Worm (Caenorhabditis elegans): ENCODE measurements around the gene aqp-4.

The aqp-4 gene

DNA sequence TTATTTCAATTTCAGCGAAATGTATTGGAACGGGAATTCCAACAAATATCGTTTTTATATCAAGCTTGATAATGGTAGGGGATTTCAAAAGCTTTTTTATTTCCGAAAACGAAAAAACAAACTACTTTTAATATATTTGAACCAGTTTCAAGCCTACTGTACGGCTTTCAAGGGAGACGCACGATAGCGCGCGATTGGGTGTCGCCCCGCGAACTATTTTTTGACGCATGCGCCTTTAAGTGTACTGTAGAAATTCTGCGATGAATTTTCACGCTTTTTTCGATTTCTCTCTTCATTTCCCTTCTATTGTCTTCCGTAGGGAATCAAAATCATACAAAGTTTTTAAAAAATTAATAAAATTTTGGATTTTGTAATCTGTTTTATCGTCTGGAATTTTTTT, 33.8 kb upstream of the aqp-4 start:
- no peak for TF ChIP-seq ces-1 (GFP tag; optimal IDR thresholded peaks at IDR 0.05)
- TF ChIP-seq drap-1 (GFP tag; optimal IDR thresholded peaks at IDR 0.05): no peak
- TF ChIP-seq nhr-237 (tag; optimal IDR thresholded peaks at IDR 0.05): no peak
- no peak for TF ChIP-seq bed-3 (GFP tag; optimal IDR thresholded peaks at IDR 0.05)
- TF ChIP-seq snpc-4 (tag; optimal IDR thresholded peaks at IDR 0.05): no peak
- no peak for TF ChIP-seq mls-2 (tag; optimal IDR thresholded peaks at IDR 0.05)
- no peak for TF ChIP-seq ceh-83 (GFP tag; optimal IDR thresholded peaks at IDR 0.05)
- TF ChIP-seq nhr-12 (tag; optimal IDR thresholded peaks at IDR 0.05): no peak

ce11 chrV:9704399-9704798, 33.0 kb upstream of the aqp-4 start:
- TF ChIP-seq unc-39 (tag; optimal IDR thresholded peaks at IDR 0.05): no peak
- peak; percentile 11 for TF ChIP-seq mep-1 (tag; optimal IDR thresholded peaks at IDR 0.05)
- TF ChIP-seq lin-13 (tag; optimal IDR thresholded peaks at IDR 0.05): no peak
- TF ChIP-seq M03D4.4 (tag; optimal IDR thresholded peaks at IDR 0.05): no peak
- TF ChIP-seq snpc-4 (tag; optimal IDR thresholded peaks at IDR 0.05): no peak
- TF ChIP-seq lin-32 (GFP tag; optimal IDR thresholded peaks at IDR 0.05): no peak
- TF ChIP-seq flh-1 (GFP tag; optimal IDR thresholded peaks at IDR 0.05): no peak
- no peak for TF ChIP-seq sptf-1 (tag; optimal IDR thresholded peaks at IDR 0.05)
- TF ChIP-seq unc-62 (GFP tag; optimal IDR thresholded peaks at IDR 0.05): no peak
- no peak for TF ChIP-seq blmp-1 (tag; optimal IDR thresholded peaks at IDR 0.05)
- TF ChIP-seq mab-5 (tag; optimal IDR thresholded peaks at IDR 0.05): no peak
- TF ChIP-seq nhr-28 (tag; optimal IDR thresholded peaks at IDR 0.05): no peak
- TF ChIP-seq lsy-2 (tag; optimal IDR thresholded peaks at IDR 0.05): peak; percentile 3
- TF ChIP-seq zip-8 (tag; optimal IDR thresholded peaks at IDR 0.05): no peak
- TF ChIP-seq ham-2 (GFP tag; optimal IDR thresholded peaks at IDR 0.05): no peak
- no peak for TF ChIP-seq nhr-12 (tag; optimal IDR thresholded peaks at IDR 0.05)
- no peak for TF ChIP-seq mls-2 (tag; optimal IDR thresholded peaks at IDR 0.05)
- TF ChIP-seq elt-3 (tag; optimal IDR thresholded peaks at IDR 0.05): no peak
- no peak for TF ChIP-seq unc-120 (tag; optimal IDR thresholded peaks at IDR 0.05; ENCODE audit: poor library complexity, severe bottlenecking)
- no peak for TF ChIP-seq nhr-76 (tag; optimal IDR thresholded peaks at IDR 0.05)
- no peak for TF ChIP-seq pha-4 (tag; optimal IDR thresholded peaks at IDR 0.05)
- no peak for TF ChIP-seq ceh-43 (GFP tag; optimal IDR thresholded peaks at IDR 0.05)
- no peak for TF ChIP-seq hlh-1 (tag; optimal IDR thresholded peaks at IDR 0.05)
- TF ChIP-seq ceh-39 (tag; optimal IDR thresholded peaks at IDR 0.05): no peak
- TF ChIP-seq ztf-11 (tag; optimal IDR thresholded peaks at IDR 0.05): no peak
- peak; percentile 66 for TF ChIP-seq ces-1 (GFP tag; optimal IDR thresholded peaks at IDR 0.05)
- TF ChIP-seq elt-1 (tag; optimal IDR thresholded peaks at IDR 0.05; ENCODE audit: borderline replicate concordance, insufficient read depth): no peak
- TF ChIP-seq nhr-237 (tag; optimal IDR thresholded peaks at IDR 0.05): peak; percentile 18
- no peak for TF ChIP-seq drap-1 (GFP tag; optimal IDR thresholded peaks at IDR 0.05)
- no peak for TF ChIP-seq sem-2 (GFP tag; optimal IDR thresholded peaks at IDR 0.05)
- TF ChIP-seq tbx-8 (GFP tag; optimal IDR thresholded peaks at IDR 0.05): no peak
- TF ChIP-seq nhr-2 (tag; optimal IDR thresholded peaks at IDR 0.05): no peak
- TF ChIP-seq ceh-83 (GFP tag; optimal IDR thresholded peaks at IDR 0.05): no peak

ce11 chrV:9706592-9706991, 30.8 kb upstream of the aqp-4 start:
- no peak for TF ChIP-seq ham-2 (GFP tag; optimal IDR thresholded peaks at IDR 0.05)
- TF ChIP-seq drap-1 (GFP tag; optimal IDR thresholded peaks at IDR 0.05): no peak
- no peak for TF ChIP-seq mep-1 (tag; optimal IDR thresholded peaks at IDR 0.05)
- TF ChIP-seq lsy-2 (tag; optimal IDR thresholded peaks at IDR 0.05): no peak
- TF ChIP-seq zip-8 (tag; optimal IDR thresholded peaks at IDR 0.05): no peak
- no peak for TF ChIP-seq ces-1 (GFP tag; optimal IDR thresholded peaks at IDR 0.05)
- TF ChIP-seq snpc-4 (tag; optimal IDR thresholded peaks at IDR 0.05): no peak

- TF ChIP-seq cnd-1 (tag; optimal IDR thresholded peaks at IDR 0.05) (no peak), ces-1 (GFP tag; optimal IDR thresholded peaks at IDR 0.05) (no peak), ceh-39 (tag; optimal IDR thresholded peaks at IDR 0.05) (no peak), unc-120 (tag; optimal IDR thresholded peaks at IDR 0.05; ENCODE audit: poor library complexity, severe bottlenecking) (no peak), mab-5 (tag; optimal IDR thresholded peaks at IDR 0.05) (no peak), elt-3 (tag; optimal IDR thresholded peaks at IDR 0.05) (no peak), ceh-43 (GFP tag; optimal IDR thresholded peaks at IDR 0.05) (no peak)
These were observed 27.6 kb upstream of the aqp-4 start, which contains the start of gene tag-120 for ce11 chrV:9709747-9710146. tag-120 (minus strand) TSS chrV:9709814.

All from whole organism, mixed stage, embryonic.